Fruit fly (Drosophila melanogaster) S2 (cell line): ENCODE data around the gene skd.

Source experiments
- CG8478 ChIP-seq: fragments of >200 bp; optimal IDR thresholded peaks from 2 replicates; lab custom pipeline; 2018
- CTCF ChIP-seq, 2 experiments: fragments of >200 bp; optimal IDR thresholded peaks; 2 replicates each; lab custom pipeline; 2018

- TF ChIP-seq CG8478 (lab: Kevin White, UChicago) (no peak), CTCF (optimal IDR thresholded peaks at IDR 0.05; lab: Kevin White, UChicago) (no peak)
Measured at dm6 chr3L:21011689-21012088, 15.5 kb downstream of the skd start.
